Fruit fly (Drosophila melanogaster): ENCODE data around the gene Tmc.
A peak's percentile ranks its signal among the peaks of the same experiment; 100 is the strongest.

DNA sequence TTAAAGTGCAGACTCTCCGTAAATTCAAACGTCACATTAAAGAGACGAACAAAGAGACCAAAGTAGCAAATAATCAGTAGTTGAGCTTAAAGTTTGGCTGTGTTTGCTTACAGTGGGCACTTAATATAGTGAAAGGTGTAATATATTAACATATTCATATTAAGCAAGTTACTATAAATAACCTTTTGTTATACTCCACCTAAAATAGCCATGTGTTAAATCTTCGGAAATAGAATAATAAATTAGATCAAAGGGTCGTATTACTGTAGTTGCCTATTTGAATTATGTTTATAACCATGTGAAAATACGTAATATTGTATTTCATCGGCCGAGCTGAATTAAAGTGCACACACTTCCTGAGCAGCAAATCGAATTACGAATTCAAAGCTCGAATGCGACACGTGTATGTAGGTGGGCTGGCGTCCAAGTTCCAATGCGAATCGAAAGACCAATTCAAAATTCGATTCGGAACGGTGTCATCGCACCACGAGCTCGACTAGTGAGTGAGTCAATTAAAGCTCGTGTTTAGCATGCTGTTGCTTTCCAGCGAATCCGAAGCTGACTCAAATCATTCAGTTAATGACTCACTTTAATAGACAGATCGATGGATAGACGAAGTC is 45.3 kb upstream of the Tmc start:
- TF ChIP-seq CG14711 (tag; optimal IDR thresholded peaks at IDR 0.05) (no peak), pad (GFP tag; optimal IDR thresholded peaks at IDR 0.05) (no peak), tj (GFP tag; optimal IDR thresholded peaks at IDR 0.05) (peak; percentile 13), Hr96 (GFP tag; optimal IDR thresholded peaks at IDR 0.05) (no peak), cic (GFP tag; optimal IDR thresholded peaks at IDR 0.05) (no peak), bab1 (GFP tag; optimal IDR thresholded peaks at IDR 0.05) (peak; percentile 82), kay (GFP tag; ENCODE audit: borderline replicate concordance) (no peak)
